Fruit fly (Drosophila melanogaster) whole organism, embryonic: Measurements from ENCODE around the gene Targ1.

Experiments
- BtbVII ChIP-seq: fragments of 200-800 bp; sonication (Bioruptor generic); optimal IDR thresholded peaks from 3 replicates; lab custom pipeline; 2017; ENCODE audit warnings: missing biosample characterization, mild to moderate bottlenecking, missing genetic modification characterization
- CG10209 ChIP-seq: fragments of 200-800 bp; sonication (Bioruptor generic); optimal IDR thresholded peaks from 3 replicates; lab custom pipeline; 2017; ENCODE audit warnings: missing biosample characterization, mild to moderate bottlenecking, missing genetic modification characterization, missing genetic modification reagents
- CG10267 ChIP-seq: fragments of 200-800 bp; sonication (Bioruptor generic); optimal IDR thresholded peaks from 2 replicates; lab custom pipeline; 2018; ENCODE audit warnings: missing biosample characterization, mild to moderate bottlenecking, missing genetic modification characterization, moderate library complexity
- CG10543 ChIP-seq: fragments of 200-800 bp; sonication (Bioruptor generic); optimal IDR thresholded peaks from 3 replicates; lab custom pipeline; 2017; ENCODE audit warnings: missing biosample characterization, mild to moderate bottlenecking, missing genetic modification characterization, moderate library complexity
- CG12071 ChIP-seq: fragments of 200-800 bp; sonication (Bioruptor generic); optimal IDR thresholded peaks from 3 replicates; lab custom pipeline; 2018; ENCODE audit warnings: missing biosample characterization, mild to moderate bottlenecking, missing genetic modification characterization
- CG12391 ChIP-seq: fragments of 200-800 bp; sonication (Bioruptor generic); optimal IDR thresholded peaks from 3 replicates; lab custom pipeline; 2018; ENCODE audit warnings: missing biosample characterization, mild to moderate bottlenecking, missing genetic modification characterization, moderate library complexity
- CG15514 ChIP-seq: fragments of 200-800 bp; sonication (Bioruptor generic); optimal IDR thresholded peaks from 3 replicates; lab custom pipeline; 2017; ENCODE audit warnings: missing biosample characterization, missing genetic modification characterization, mild to moderate bottlenecking, moderate library complexity, missing genetic modification reagents
- CG1792 ChIP-seq: fragments of 200-800 bp; sonication (Bioruptor generic); optimal IDR thresholded peaks from 2 replicates; lab custom pipeline; 2016; ENCODE audit warnings: missing biosample characterization, missing genetic modification characterization
- CG30403 ChIP-seq: fragments of 200-800 bp; sonication (Bioruptor generic); optimal IDR thresholded peaks from 3 replicates; lab custom pipeline; 2016; ENCODE audit warnings: missing biosample characterization, missing genetic modification characterization
- CG31365 ChIP-seq: fragments of 200-800 bp; sonication (Bioruptor generic); optimal IDR thresholded peaks from 2 replicates; lab custom pipeline; 2018; ENCODE audit warnings: missing biosample characterization, mild to moderate bottlenecking, missing genetic modification characterization
- CG33557 ChIP-seq: fragments of 200-800 bp; sonication (Bioruptor generic); optimal IDR thresholded peaks from 2 replicates; lab custom pipeline; 2019; ENCODE audit warnings: missing biosample characterization, mild to moderate bottlenecking, missing genetic modification characterization, moderate library complexity
- CG3407 ChIP-seq: fragments of 200-800 bp; sonication (Bioruptor generic); optimal IDR thresholded peaks from 2 replicates; lab custom pipeline; 2018; ENCODE audit warnings: missing biosample characterization, mild to moderate bottlenecking, missing genetic modification characterization
- CG34224 ChIP-seq: fragments of 200-800 bp; sonication (Bioruptor generic); IDR thresholded peaks from 3 replicates; pipeline ENCODE4 v1.3.6; 2022; ENCODE audit warnings: missing biosample characterization, missing genetic modification characterization; ENCODE audit not compliant: partially characterized antibody
- CG3838 ChIP-seq: fragments of 200-800 bp; sonication (Bioruptor generic); optimal IDR thresholded peaks from 3 replicates; lab custom pipeline; 2016; ENCODE audit warnings: missing biosample characterization, missing genetic modification characterization
- CG6689 ChIP-seq: fragments of 200-800 bp; sonication (Bioruptor generic); IDR thresholded peaks from 2 replicates; pipeline ENCODE4 v1.3.6; 2022; ENCODE audit warnings: missing biosample characterization, missing genetic modification characterization
- CG7556 ChIP-seq: fragments of 200-800 bp; sonication (Bioruptor generic); optimal IDR thresholded peaks from 2 replicates; lab custom pipeline; 2017; ENCODE audit warnings: missing biosample characterization, mild to moderate bottlenecking, missing genetic modification characterization
- CG7839 ChIP-seq: fragments of 200-800 bp; sonication (Bioruptor generic); optimal IDR thresholded peaks from 3 replicates; lab custom pipeline; 2018; ENCODE audit warnings: missing biosample characterization, mild to moderate bottlenecking, missing genetic modification characterization, moderate library complexity
- CG8290 ChIP-seq, 3 experiments: fragments of 200-800 bp; sonication (Bioruptor generic); optimal IDR thresholded peaks; 2 replicates each; lab custom pipeline; 2016 to 2019; ENCODE audit warnings: missing biosample characterization in 3 of 3, missing genetic modification characterization in 3 of 3, mild to moderate bottlenecking in 2 of 3, moderate library complexity in 1 of 3
- CG9215 ChIP-seq: fragments of 200-800 bp; sonication (Bioruptor generic); IDR thresholded peaks from 2 replicates; pipeline ENCODE4 v1.3.6; 2022; ENCODE audit warnings: missing biosample characterization, missing genetic modification characterization
- CG9727 ChIP-seq: fragments of 200-800 bp; sonication (Bioruptor generic); optimal IDR thresholded peaks from 3 replicates; lab custom pipeline; 2017; ENCODE audit warnings: missing biosample characterization, mild to moderate bottlenecking, missing genetic modification characterization
- CG9797 ChIP-seq: fragments of 200-800 bp; sonication (Bioruptor generic); optimal IDR thresholded peaks from 3 replicates; lab custom pipeline; 2018; ENCODE audit warnings: missing biosample characterization, mild to moderate bottlenecking, missing genetic modification characterization
- CoRest ChIP-seq: fragments of 200-800 bp; sonication (Bioruptor generic); optimal IDR thresholded peaks from 3 replicates; lab custom pipeline; 2018; ENCODE audit warnings: missing biosample characterization, mild to moderate bottlenecking, missing genetic modification characterization, moderate library complexity
- CrebB ChIP-seq: fragments of 200-800 bp; sonication (Bioruptor generic); optimal IDR thresholded peaks from 3 replicates; lab custom pipeline; 2018; ENCODE audit warnings: missing biosample characterization, mild to moderate bottlenecking, missing genetic modification characterization
- ERR ChIP-seq: fragments of 200-800 bp; sonication (Bioruptor generic); optimal IDR thresholded peaks from 2 replicates; lab custom pipeline; 2016; ENCODE audit warnings: missing biosample characterization, missing genetic modification characterization
- HHEX ChIP-seq: fragments of 200-800 bp; sonication (Bioruptor generic); optimal IDR thresholded peaks from 3 replicates; lab custom pipeline; 2017; ENCODE audit warnings: missing biosample characterization, mild to moderate bottlenecking, missing genetic modification characterization, missing genetic modification reagents
- HLH54F ChIP-seq: fragments of 200-800 bp; sonication (Bioruptor generic); optimal IDR thresholded peaks from 3 replicates; lab custom pipeline; 2016; ENCODE audit warnings: missing biosample characterization, missing genetic modification characterization
- Hey ChIP-seq: fragments of 200-800 bp; sonication (Bioruptor generic); optimal IDR thresholded peaks from 3 replicates; lab custom pipeline; 2018; ENCODE audit warnings: missing biosample characterization, mild to moderate bottlenecking, missing genetic modification characterization
- Med ChIP-seq: fragments of 200-800 bp; sonication (Bioruptor generic); peaks from one replicate; lab custom pipeline; 2016; ENCODE audit warnings: missing biosample characterization, missing genetic modification characterization, mild to moderate bottlenecking, inconsistent platforms, moderate library complexity
- Mrtf ChIP-seq: fragments of 200-800 bp; sonication (Bioruptor generic); IDR thresholded peaks from 3 replicates; pipeline ENCODE4 v1.3.6; 2022; ENCODE audit warnings: missing biosample characterization, missing genetic modification characterization
- bab2 ChIP-seq: fragments of 200-800 bp; sonication (Bioruptor generic); optimal IDR thresholded peaks from 2 replicates; lab custom pipeline; 2016; ENCODE audit warnings: missing biosample characterization, missing genetic modification characterization
- bbx ChIP-seq: fragments of 200-800 bp; sonication (Bioruptor generic); IDR thresholded peaks from 2 replicates; pipeline ENCODE4 v1.3.6; 2022; ENCODE audit warnings: missing biosample characterization, missing genetic modification characterization; ENCODE audit not compliant: partially characterized antibody
- chinmo ChIP-seq: fragments of 200-800 bp; sonication (Bioruptor generic); IDR thresholded peaks from 4 replicates; pipeline ENCODE4 v1.3.6; 2022; ENCODE audit warnings: missing biosample characterization, missing genetic modification characterization; ENCODE audit not compliant: partially characterized antibody
- dm ChIP-seq: fragments of 200-800 bp; sonication (Bioruptor generic); optimal IDR thresholded peaks from 3 replicates; lab custom pipeline; 2016; ENCODE audit warnings: missing biosample characterization, missing genetic modification characterization
- dmrt11E ChIP-seq: fragments of 200-800 bp; sonication (Bioruptor generic); optimal IDR thresholded peaks from 3 replicates; lab custom pipeline; 2018; ENCODE audit warnings: missing biosample characterization, mild to moderate bottlenecking, missing genetic modification characterization, moderate library complexity
- dysf ChIP-seq: fragments of 200-800 bp; sonication (Bioruptor generic); IDR thresholded peaks from 3 replicates; pipeline ENCODE4 v1.3.6; 2022; ENCODE audit warnings: missing biosample characterization, missing genetic modification characterization
- fd3F ChIP-seq: fragments of 200-800 bp; sonication (Bioruptor generic); optimal IDR thresholded peaks from 2 replicates; lab custom pipeline; 2018; ENCODE audit warnings: missing biosample characterization, mild to moderate bottlenecking, missing genetic modification characterization, moderate library complexity
- fd96Cb ChIP-seq: fragments of 200-800 bp; sonication (Bioruptor generic); optimal IDR thresholded peaks from 2 replicates; lab custom pipeline; 2018; ENCODE audit warnings: missing biosample characterization, mild to moderate bottlenecking, missing genetic modification characterization, moderate library complexity
- gce ChIP-seq: fragments of 200-800 bp; sonication (Bioruptor generic); IDR thresholded peaks from 3 replicates; pipeline ENCODE4 v1.3.6; 2022; ENCODE audit warnings: missing biosample characterization, missing genetic modification characterization
- gcm2 ChIP-seq: fragments of 200-800 bp; sonication (Bioruptor generic); optimal IDR thresholded peaks from 2 replicates; lab custom pipeline; 2016; ENCODE audit warnings: missing biosample characterization, missing genetic modification characterization
- gsb-n ChIP-seq: fragments of 200-800 bp; sonication (Bioruptor generic); optimal IDR thresholded peaks from 3 replicates; lab custom pipeline; 2018; ENCODE audit warnings: missing biosample characterization, mild to moderate bottlenecking, missing genetic modification characterization
- her ChIP-seq: fragments of 200-800 bp; sonication (Bioruptor generic); optimal IDR thresholded peaks from 2 replicates; lab custom pipeline; 2016; ENCODE audit warnings: missing biosample characterization, missing genetic modification characterization
- org-1 ChIP-seq: fragments of 200-800 bp; sonication (Bioruptor generic); optimal IDR thresholded peaks from 2 replicates; lab custom pipeline; 2017; ENCODE audit warnings: missing biosample characterization, missing genetic modification characterization
- so ChIP-seq: fragments of 200-800 bp; sonication (Bioruptor generic); IDR thresholded peaks from 3 replicates; pipeline ENCODE4 v1.3.6; 2022; ENCODE audit warnings: missing biosample characterization, missing genetic modification characterization
- sr ChIP-seq: fragments of 200-800 bp; sonication (Bioruptor generic); IDR thresholded peaks from 3 replicates; pipeline ENCODE4 v1.3.6; 2022; ENCODE audit warnings: missing biosample characterization, missing genetic modification characterization
- tna ChIP-seq: fragments of 200-800 bp; sonication (Bioruptor generic); IDR thresholded peaks from 2 replicates; pipeline ENCODE4 v1.3.6; 2022; ENCODE audit warnings: missing biosample characterization, missing genetic modification characterization; ENCODE audit not compliant: partially characterized antibody
- unc-4 ChIP-seq: fragments of 200-800 bp; sonication (Bioruptor generic); IDR thresholded peaks from 2 replicates; pipeline ENCODE4 v1.3.6; 2022; ENCODE audit warnings: missing biosample characterization, missing genetic modification characterization; ENCODE audit not compliant: partially characterized antibody

The Targ1 gene

dm6 chr3L:21204581-21205495, 2.2 kb upstream of the Targ1 start (continued):
- TF ChIP-seq bbx (GFP tag; lab: Robert Waterston, UW): no peak
- TF ChIP-seq CG7839 (tag; lab: Kevin White, UChicago): no peak
- TF ChIP-seq dm: peak; percentile 23
- TF ChIP-seq CG12391 (tag; lab: Kevin White, UChicago): peak; percentile 11
- TF ChIP-seq her (GFP tag; lab: Kevin White, UChicago): no peak
- peak; percentile 14 for TF ChIP-seq CG33557 (GFP tag; lab: Kevin White, UChicago)
- TF ChIP-seq fd3F (GFP tag; lab: Kevin White, UChicago): peak; percentile 5
- no peak for TF ChIP-seq org-1 (GFP tag; lab: Kevin White, UChicago)
- no peak for TF ChIP-seq CG34224 (GFP tag; lab: Robert Waterston, UW)
- peak; percentile 31; the same call in 1 of the 3 replicates for TF ChIP-seq dysf (GFP tag; lab: Robert Waterston, UW)
- no peak for TF ChIP-seq Mrtf (GFP tag; lab: Robert Waterston, UW)
- TF ChIP-seq CG3407 (GFP tag; lab: Kevin White, UChicago): peak; percentile 2
- peak; percentile 61 for TF ChIP-seq CG9727 (GFP tag; lab: Kevin White, UChicago)
- peak; percentile 39 for TF ChIP-seq ERR (GFP tag; lab: Kevin White, UChicago)
- TF ChIP-seq Med (GFP tag; lab: Kevin White, UChicago): peak; percentile 66
- no peak for TF ChIP-seq CG8290 (GFP tag; optimal IDR thresholded peaks at IDR 0.05; lab: Kevin White, UChicago)
- TF ChIP-seq CG8290 (tag; optimal IDR thresholded peaks at IDR 0.05; lab: Kevin White, UChicago): peak in 1 of 2 experiments; percentile 33
- TF ChIP-seq dmrt11E (tag; lab: Kevin White, UChicago): peak; percentile 45
- peak; percentile 45; the same call in 1 of the 3 replicates for TF ChIP-seq so (GFP tag; lab: Robert Waterston, UW)
- TF ChIP-seq gce: peak; percentile 9; the same call in 1 of the 3 replicates
- TF ChIP-seq gsb-n: no peak
- no peak for TF ChIP-seq Hey (tag; lab: Kevin White, UChicago)
- peak; percentile 40 for TF ChIP-seq CG3838 (GFP tag; lab: Kevin White, UChicago)
- TF ChIP-seq gcm2 (GFP tag; lab: Kevin White, UChicago): no peak
- TF ChIP-seq CG15514 (GFP tag; lab: Kevin White, UChicago): peak; percentile 8
- TF ChIP-seq BtbVII (GFP tag; lab: Kevin White, UChicago): peak; percentile 44
- TF ChIP-seq CG31365: no peak
- TF ChIP-seq CG1792 (GFP tag; lab: Kevin White, UChicago): no peak
- peak; percentile 32 for TF ChIP-seq CG7556 (GFP tag; lab: Kevin White, UChicago)
- TF ChIP-seq bab2 (GFP tag; lab: Kevin White, UChicago): peak; percentile 59
- peak; percentile 4 for TF ChIP-seq CG12071
- peak; percentile 79; the same call in 2 of the 4 replicates for TF ChIP-seq chinmo (GFP tag; lab: Robert Waterston, UW)
- no peak for TF ChIP-seq CG9215 (GFP tag; lab: Robert Waterston, UW)
- TF ChIP-seq CG6689 (GFP tag; lab: Robert Waterston, UW): no peak
- peak; percentile 3 for TF ChIP-seq CG30403 (GFP tag; lab: Kevin White, UChicago)
- TF ChIP-seq CrebB: peak; percentile 22
- peak; percentile 27; the same call in 1 of the 3 replicates for TF ChIP-seq sr (GFP tag; lab: Robert Waterston, UW)
- TF ChIP-seq CG10543 (GFP tag; lab: Kevin White, UChicago): peak; percentile 84
- no peak for TF ChIP-seq CG9797 (GFP tag; lab: Kevin White, UChicago)
- 0 out of 2 replicates have a peak, but pooled peaks have one; percentile 15 for TF ChIP-seq unc-4 (GFP tag; lab: Robert Waterston, UW)
- no peak for TF ChIP-seq fd96Cb (tag; lab: Kevin White, UChicago)
- TF ChIP-seq tna: no peak
- peak; percentile 5 for TF ChIP-seq CoRest (tag; lab: Kevin White, UChicago)
- TF ChIP-seq CG10209: peak; percentile 37
- TF ChIP-seq CG10267 (tag; lab: Kevin White, UChicago): no peak
- TF ChIP-seq HHEX (GFP tag; lab: Kevin White, UChicago): peak; percentile 14
- no peak for TF ChIP-seq HLH54F (GFP tag; lab: Kevin White, UChicago)
